Fruit fly (Drosophila melanogaster) whole organism, embryonic: ENCODE measurements around the gene CG3104.
A peak's percentile ranks its signal among the peaks of the same experiment; 100 is the strongest.

Source experiments
- Adf1 ChIP-seq: fragments of 200-800 bp; sonication (Bioruptor generic); IDR thresholded peaks from 2 replicates; pipeline ENCODE4 v1.3.6; 2022; ENCODE audit warnings: missing biosample characterization, missing genetic modification characterization
- B-H1 ChIP-seq: fragments of 200-800 bp; sonication (Bioruptor generic); IDR thresholded peaks from 3 replicates; pipeline ENCODE4 v1.3.6; 2022; ENCODE audit warnings: missing biosample characterization, missing genetic modification characterization
- Blimp-1 ChIP-seq: fragments of 200-800 bp; sonication (Bioruptor generic); optimal IDR thresholded peaks from 3 replicates; lab custom pipeline; 2018; ENCODE audit warnings: missing biosample characterization, missing genetic modification characterization, mild to moderate bottlenecking, moderate library complexity, missing genetic modification reagents
- BtbVII ChIP-seq: fragments of 200-800 bp; sonication (Bioruptor generic); optimal IDR thresholded peaks from 3 replicates; lab custom pipeline; 2017; ENCODE audit warnings: missing biosample characterization, mild to moderate bottlenecking, missing genetic modification characterization
- CG11560 ChIP-seq: fragments of 200-800 bp; sonication (Bioruptor generic); IDR thresholded peaks from 3 replicates; pipeline ENCODE4 v1.3.6; 2022; ENCODE audit warnings: missing biosample characterization, missing genetic modification characterization
- CG11723 ChIP-seq: fragments of 200-800 bp; sonication (Bioruptor generic); optimal IDR thresholded peaks from 2 replicates; lab custom pipeline; 2017; ENCODE audit warnings: missing biosample characterization, mild to moderate bottlenecking, missing genetic modification characterization
- CG12236 ChIP-seq: fragments of 200-800 bp; sonication (Bioruptor generic); optimal IDR thresholded peaks from 2 replicates; lab custom pipeline; 2016; ENCODE audit warnings: missing biosample characterization, missing genetic modification characterization
- CG15011 ChIP-seq: fragments of 200-800 bp; sonication (Bioruptor generic); optimal IDR thresholded peaks from 3 replicates; lab custom pipeline; 2018; ENCODE audit warnings: missing biosample characterization, mild to moderate bottlenecking, missing genetic modification characterization
- CG15073 ChIP-seq: fragments of 200-800 bp; sonication (Bioruptor generic); optimal IDR thresholded peaks from 2 replicates; lab custom pipeline; 2016; ENCODE audit warnings: missing biosample characterization, missing genetic modification characterization
- CG30020 ChIP-seq: fragments of 200-800 bp; optimal IDR thresholded peaks from 2 replicates; lab custom pipeline; 2019; ENCODE audit warnings: missing biosample characterization, mild to moderate bottlenecking, missing genetic modification characterization, moderate library complexity
- CG32772 ChIP-seq: fragments of 200-800 bp; sonication (Bioruptor generic); IDR thresholded peaks from 2 replicates; pipeline ENCODE4 v1.3.6; 2022; ENCODE audit warnings: missing biosample characterization, missing genetic modification characterization
- CG4360 ChIP-seq: fragments of 200-800 bp; sonication (Bioruptor generic); IDR thresholded peaks from 2 replicates; pipeline ENCODE4 v1.3.6; 2022; ENCODE audit warnings: missing biosample characterization, missing genetic modification characterization
- CG5245 ChIP-seq: fragments of 200-800 bp; sonication (Bioruptor generic); optimal IDR thresholded peaks from 3 replicates; lab custom pipeline; 2016; ENCODE audit warnings: missing biosample characterization, missing genetic modification characterization
- CG6272 ChIP-seq: fragments of 200-800 bp; sonication (Bioruptor generic); IDR thresholded peaks from 2 replicates; pipeline ENCODE4 v1.3.6; 2022; ENCODE audit warnings: missing biosample characterization, missing genetic modification characterization
- CG7786 ChIP-seq: fragments of 200-800 bp; sonication (Bioruptor generic); optimal IDR thresholded peaks from 2 replicates; lab custom pipeline; 2016; ENCODE audit warnings: missing biosample characterization, missing genetic modification characterization
- Doc2 ChIP-seq: fragments of 200-800 bp; sonication (Bioruptor generic); IDR thresholded peaks from 2 replicates; pipeline ENCODE4 v1.3.6; 2022; ENCODE audit warnings: missing biosample characterization, missing genetic modification characterization
- E2f2 ChIP-seq: fragments of 200-800 bp; sonication (Bioruptor generic); IDR thresholded peaks from 2 replicates; pipeline ENCODE4 v1.3.6; 2022; ENCODE audit warnings: missing biosample characterization, missing genetic modification characterization
- HLH3B ChIP-seq: fragments of 200-800 bp; sonication (Bioruptor generic); IDR thresholded peaks from 2 replicates; pipeline ENCODE4 v1.3.6; 2022; ENCODE audit warnings: missing biosample characterization, missing genetic modification characterization
- Hey ChIP-seq: fragments of 200-800 bp; sonication (Bioruptor generic); optimal IDR thresholded peaks from 3 replicates; lab custom pipeline; 2018; ENCODE audit warnings: missing biosample characterization, mild to moderate bottlenecking, missing genetic modification characterization
- NC2β ChIP-seq: fragments of 200-800 bp; sonication (Bioruptor generic); optimal IDR thresholded peaks from 2 replicates; lab custom pipeline; 2016; ENCODE audit warnings: missing biosample characterization, missing genetic modification characterization
- PHDP ChIP-seq: fragments of 200-800 bp; sonication (Bioruptor generic); optimal IDR thresholded peaks from 3 replicates; lab custom pipeline; 2018; ENCODE audit warnings: missing biosample characterization, mild to moderate bottlenecking, missing genetic modification characterization, moderate library complexity
- Six4 ChIP-seq: fragments of 200-800 bp; sonication (Bioruptor generic); optimal IDR thresholded peaks from 2 replicates; lab custom pipeline; 2016; ENCODE audit warnings: missing biosample characterization, missing genetic modification characterization
- Sox100B ChIP-seq: fragments of 200-800 bp; sonication (Bioruptor generic); optimal IDR thresholded peaks from 3 replicates; lab custom pipeline; 2018; ENCODE audit warnings: missing biosample characterization, mild to moderate bottlenecking, missing genetic modification characterization
- al ChIP-seq: fragments of 200-800 bp; sonication (Bioruptor generic); IDR thresholded peaks from 2 replicates; pipeline ENCODE4 v1.3.6; 2022; ENCODE audit warnings: missing biosample characterization, missing genetic modification characterization
- az2 ChIP-seq: fragments of 200-800 bp; sonication (Bioruptor generic); optimal IDR thresholded peaks from 3 replicates; lab custom pipeline; 2016; ENCODE audit warnings: missing biosample characterization, missing genetic modification characterization
- bbx ChIP-seq: fragments of 200-800 bp; sonication (Bioruptor generic); IDR thresholded peaks from 2 replicates; pipeline ENCODE4 v1.3.6; 2022; ENCODE audit warnings: missing biosample characterization, missing genetic modification characterization; ENCODE audit not compliant: partially characterized antibody
- chn ChIP-seq: fragments of 200-800 bp; sonication (Bioruptor generic); optimal IDR thresholded peaks from 2 replicates; lab custom pipeline; 2016; ENCODE audit warnings: missing biosample characterization, missing genetic modification characterization
- crol ChIP-seq: fragments of 200-800 bp; sonication (Bioruptor generic); IDR thresholded peaks from 2 replicates; pipeline ENCODE4 v1.3.6; 2022; ENCODE audit warnings: missing biosample characterization, missing genetic modification characterization
- dmrt99B ChIP-seq: fragments of 200-800 bp; sonication (Bioruptor generic); optimal IDR thresholded peaks from 2 replicates; lab custom pipeline; 2018; ENCODE audit warnings: missing biosample characterization, mild to moderate bottlenecking, missing genetic modification characterization, moderate library complexity
- hb ChIP-seq: fragments of 200-800 bp; sonication (Bioruptor generic); IDR thresholded peaks from 3 replicates; pipeline ENCODE4 v1.3.6; 2022; ENCODE audit warnings: missing biosample characterization, missing genetic modification characterization; ENCODE audit not compliant: partially characterized antibody
- ken ChIP-seq: fragments of 200-800 bp; sonication (Bioruptor generic); IDR thresholded peaks from 3 replicates; pipeline ENCODE4 v1.3.6; 2022; ENCODE audit warnings: missing biosample characterization, missing genetic modification characterization
- kni ChIP-seq: fragments of 200-800 bp; sonication (Bioruptor generic); optimal IDR thresholded peaks from 3 replicates; lab custom pipeline; 2017; ENCODE audit warnings: mild to moderate bottlenecking, missing biosample characterization, missing genetic modification reagents, missing genetic modification characterization
- onecut ChIP-seq: fragments of 200-800 bp; sonication (Bioruptor generic); IDR thresholded peaks from 2 replicates; pipeline ENCODE4 v1.3.6; 2022; ENCODE audit warnings: missing biosample characterization, missing genetic modification characterization
- p53 ChIP-seq: fragments of 200-800 bp; sonication (Bioruptor generic); optimal IDR thresholded peaks from 2 replicates; lab custom pipeline; 2016; ENCODE audit warnings: missing biosample characterization, missing genetic modification characterization
- ro ChIP-seq: fragments of 200-800 bp; sonication (Bioruptor generic); IDR thresholded peaks from 2 replicates; pipeline ENCODE4 v1.3.6; 2022; ENCODE audit warnings: missing biosample characterization, missing genetic modification characterization
- stwl ChIP-seq: fragments of 200-800 bp; sonication (Bioruptor generic); optimal IDR thresholded peaks from 3 replicates; lab custom pipeline; 2018; ENCODE audit warnings: missing biosample characterization, mild to moderate bottlenecking, missing genetic modification characterization, moderate library complexity
- tap ChIP-seq: fragments of 200-800 bp; optimal IDR thresholded peaks from 3 replicates; lab custom pipeline; 2019; ENCODE audit warnings: missing biosample characterization, mild to moderate bottlenecking, missing genetic modification characterization, moderate library complexity
- tx ChIP-seq: fragments of 200-800 bp; sonication (Bioruptor generic); optimal IDR thresholded peaks from 2 replicates; lab custom pipeline; 2016; ENCODE audit warnings: missing biosample characterization, missing genetic modification characterization
- unpg ChIP-seq: fragments of 200-800 bp; sonication (Bioruptor generic); optimal IDR thresholded peaks from 3 replicates; lab custom pipeline; 2018; ENCODE audit warnings: missing biosample characterization, mild to moderate bottlenecking, missing genetic modification characterization, moderate library complexity

CG3104 gene

dm6 chr2L:2829637-2830340 lies 25.8 kb downstream of the CG3104 start, which contains the start of gene Duox (continued):
- TF ChIP-seq ro (GFP tag; lab: Robert Waterston, UW) (no peak), crol (GFP tag; lab: Robert Waterston, UW) (peak; percentile 46; the same call in 1 of the 2 replicates), al (GFP tag; lab: Robert Waterston, UW) (no peak), ken (GFP tag; lab: Robert Waterston, UW) (no peak), CG11723 (GFP tag; lab: Kevin White, UChicago) (no peak), Hey (tag; lab: Kevin White, UChicago) (no peak), bbx (GFP tag; lab: Robert Waterston, UW) (0 out of 2 replicates have a peak, but pooled peaks have one; percentile 10), Doc2 (GFP tag; lab: Robert Waterston, UW) (no peak), Adf1 (GFP tag; lab: Robert Waterston, UW) (no peak), HLH3B (no peak), chn (GFP tag; lab: Kevin White, UChicago) (no peak), CG5245 (GFP tag; lab: Kevin White, UChicago) (no peak), CG6272 (GFP tag; lab: Robert Waterston, UW) (no peak), CG11560 (tag; lab: Robert Waterston, UW) (no peak), CG4360 (peak; percentile 27; the same call in 1 of the 2 replicates), BtbVII (no peak), kni (GFP tag; lab: Kevin White, UChicago) (no peak), onecut (GFP tag; lab: Robert Waterston, UW) (no peak), tx (GFP tag; lab: Kevin White, UChicago) (no peak), p53 (GFP tag; lab: Kevin White, UChicago) (no peak), CG7786 (GFP tag; lab: Kevin White, UChicago) (no peak), NC2β (GFP tag; lab: Kevin White, UChicago) (no peak), CG30020 (no peak), stwl (no peak), Sox100B (GFP tag; lab: Kevin White, UChicago) (no peak), CG12236 (GFP tag; lab: Kevin White, UChicago) (no peak), CG15011 (GFP tag; lab: Kevin White, UChicago) (no peak), hb (GFP tag; lab: Robert Waterston, UW) (no peak), CG32772 (no peak), az2 (GFP tag; lab: Kevin White, UChicago) (no peak), B-H1 (GFP tag; lab: Robert Waterston, UW) (no peak), PHDP (tag; lab: Kevin White, UChicago) (no peak), CG15073 (GFP tag; lab: Kevin White, UChicago) (no peak), E2f2 (GFP tag; lab: Robert Waterston, UW) (no peak), tap (tag; lab: Kevin White, UChicago) (no peak), Six4 (GFP tag; lab: Kevin White, UChicago) (no peak), unpg (GFP tag; lab: Kevin White, UChicago) (no peak)

DNA sequence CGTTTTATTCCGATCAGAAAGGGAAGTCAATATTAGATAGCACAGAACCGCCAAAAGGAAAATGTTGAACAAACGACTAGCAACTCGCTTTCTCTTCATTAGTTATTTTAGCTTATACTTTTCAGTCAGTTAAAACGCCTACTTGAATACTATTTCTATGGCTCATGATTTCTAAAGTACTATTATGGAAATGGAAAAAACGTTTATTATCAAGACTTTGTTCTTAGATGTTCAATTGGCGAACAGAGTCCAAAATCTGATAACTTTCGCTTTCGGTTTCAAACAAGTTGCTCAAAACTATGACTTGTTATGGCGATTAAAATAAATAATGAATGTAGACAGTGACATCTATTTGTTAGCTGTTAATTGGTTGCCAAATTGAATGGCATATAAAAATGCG lies 30.2 kb downstream of the CG3104 start, which contains the start of gene CG3123:
TSS of gene CG3123 (minus strand) at position 101 of the 400 bp plus-strand sequence.
- TF ChIP-seq Blimp-1 (GFP tag; lab: Kevin White, UChicago), result peak; percentile 1
- no peak for TF ChIP-seq dmrt99B (tag; lab: Kevin White, UChicago)
